Worm (Caenorhabditis elegans) whole organism, L4 larva: ENCODE measurements around the gene efn-3.

Experiments
- D1046.2 ChIP-seq: fragments of 200-800 bp; sonication (Bioruptor generic); IDR thresholded peaks from 2 replicates; pipeline ENCODE4 v1.3.6; 2022; ENCODE audit warnings: missing genetic modification characterization, missing compliant biosample characterization
- F10B5.3 ChIP-seq: sonication (generic microtip); optimal IDR thresholded peaks from 2 replicates; lab custom pipeline; 2016; ENCODE audit warnings: mild to moderate bottlenecking, missing genetic modification characterization, missing compliant biosample characterization
- F26F4.8 ChIP-seq: fragments of 200-800 bp; sonication (Bioruptor generic); conservative IDR thresholded peaks from 2 replicates; pipeline ENCODE4 v1.3.6; 2022; ENCODE audit warnings: missing genetic modification characterization, missing compliant biosample characterization
- R02D3.7 ChIP-seq: fragments of 150-350 bp; sonication (generic microtip); optimal IDR thresholded peaks from 3 replicates; lab custom pipeline; 2014; ENCODE audit warnings: missing biosample characterization, missing genetic modification characterization
- ZK337.2 ChIP-seq: fragments of 200-800 bp; sonication (Bioruptor generic); IDR thresholded peaks from 2 replicates; pipeline ENCODE4 v1.3.6; 2022; ENCODE audit warnings: missing genetic modification reagents, missing genetic modification characterization, missing compliant biosample characterization
- aha-1 ChIP-seq: fragments of 150-350 bp; peaks from one replicate; lab custom pipeline; 2014; ENCODE audit warnings: missing biosample characterization, missing genetic modification characterization
- aly-2 ChIP-seq: sonication (generic microtip); optimal IDR thresholded peaks from 2 replicates; lab custom pipeline; 2018; ENCODE audit warnings: missing biosample characterization, missing genetic modification characterization
- ama-1 ChIP-seq: fragments of 150-350 bp; optimal IDR thresholded peaks from 2 replicates; lab custom pipeline; 2014; ENCODE audit warnings: inconsistent platforms, mixed read lengths
- arid-1 ChIP-seq: fragments of 200-800 bp; sonication (Bioruptor generic); conservative IDR thresholded peaks from 2 replicates; pipeline ENCODE4 v1.3.6; 2022; ENCODE audit warnings: missing genetic modification reagents, missing genetic modification characterization, missing compliant biosample characterization
- ces-1 ChIP-seq: fragments of 150-350 bp; sonication (generic microtip); optimal IDR thresholded peaks from 4 replicates; lab custom pipeline; 2014; ENCODE audit warnings: missing biosample characterization, missing genetic modification reagents, missing genetic modification characterization
- cey-2 ChIP-seq: sonication (generic microtip); optimal IDR thresholded peaks from 3 replicates; lab custom pipeline; 2017; ENCODE audit warnings: missing genetic modification characterization, mild to moderate bottlenecking, missing compliant biosample characterization, antibody characterized with exemption, borderline replicate concordance; ENCODE audit not compliant: insufficient read depth
- daf-12 ChIP-seq: fragments of 150-350 bp; optimal IDR thresholded peaks from 2 replicates; lab custom pipeline; 2014; ENCODE audit warnings: missing biosample characterization, missing genetic modification reagents, missing genetic modification characterization
- daf-16 ChIP-seq, 3 experiments: sonication (generic microtip); optimal IDR thresholded peaks; 2 replicates each; lab custom pipeline; 2016 to 2017; ENCODE audit warnings: missing genetic modification characterization in 3 of 3, missing genetic modification reagents in 3 of 3, mild to moderate bottlenecking in 2 of 3, missing compliant biosample characterization in 2 of 3, missing biosample characterization in 1 of 3, moderate library complexity in 1 of 3
- dmd-8 ChIP-seq: fragments of 200-800 bp; sonication (Bioruptor generic); IDR thresholded peaks from 2 replicates; pipeline ENCODE4 v1.3.6; 2022; ENCODE audit warnings: missing genetic modification characterization, missing compliant biosample characterization
- dmd-9 ChIP-seq: fragments of 200-800 bp; sonication (Bioruptor generic); IDR thresholded peaks from 2 replicates; pipeline ENCODE4 v1.3.6; 2022; ENCODE audit warnings: missing genetic modification reagents, missing genetic modification characterization, missing compliant biosample characterization
- dpl-1 ChIP-seq: fragments of 150-350 bp; optimal IDR thresholded peaks from 2 replicates; lab custom pipeline; 2014; ENCODE audit warnings: missing biosample characterization, missing genetic modification reagents, missing genetic modification characterization
- egl-43 ChIP-seq: fragments of 200-800 bp; sonication (Bioruptor generic); IDR thresholded peaks from 2 replicates; pipeline ENCODE4 v1.3.6; 2022; ENCODE audit warnings: missing genetic modification reagents, missing genetic modification characterization, missing compliant biosample characterization
- fos-1 ChIP-seq: fragments of 150-350 bp; optimal IDR thresholded peaks from 2 replicates; lab custom pipeline; 2014; ENCODE audit warnings: missing biosample characterization, missing genetic modification characterization
- hlh-11 ChIP-seq: fragments of 200-800 bp; sonication (Bioruptor generic); optimal IDR thresholded peaks from 2 replicates; lab custom pipeline; 2018; ENCODE audit warnings: mild to moderate bottlenecking, missing genetic modification characterization, missing compliant biosample characterization
- hlh-30 ChIP-seq: sonication (generic microtip); optimal IDR thresholded peaks from 2 replicates; lab custom pipeline; 2017; ENCODE audit warnings: antibody characterized with exemption, mild to moderate bottlenecking, missing genetic modification characterization, missing compliant biosample characterization; ENCODE audit not compliant: insufficient read depth
- hmg-1.1 ChIP-seq: fragments of 200-800 bp; sonication (Bioruptor generic); IDR thresholded peaks from 2 replicates; pipeline ENCODE4 v1.3.6; 2022; ENCODE audit warnings: missing genetic modification reagents, missing genetic modification characterization, missing compliant biosample characterization
- lim-7 ChIP-seq: fragments of 200-800 bp; sonication (Bioruptor generic); IDR thresholded peaks from 2 replicates; pipeline ENCODE4 v1.3.6; 2022; ENCODE audit warnings: missing genetic modification characterization, missing compliant biosample characterization
- lin-15B ChIP-seq: fragments of 150-350 bp; sonication (generic microtip); optimal IDR thresholded peaks from 3 replicates; lab custom pipeline; 2014; ENCODE audit warnings: missing biosample characterization, missing genetic modification characterization
- lin-29 ChIP-seq: fragments of 200-800 bp; sonication (Bioruptor generic); IDR thresholded peaks from 2 replicates; pipeline ENCODE4 v1.3.6; 2022; ENCODE audit warnings: missing genetic modification reagents, missing genetic modification characterization, missing compliant biosample characterization
- lin-38 ChIP-seq: fragments of 200-800 bp; sonication (Bioruptor generic); IDR thresholded peaks from 2 replicates; pipeline ENCODE4 v1.3.6; 2022; ENCODE audit warnings: missing genetic modification reagents, missing genetic modification characterization, missing compliant biosample characterization
- madf-5 ChIP-seq, 2 experiments: fragments of 200-800 bp; sonication (Bioruptor generic); IDR thresholded peaks; 2 replicates each; pipeline ENCODE4 v1.3.6; 2022; ENCODE audit warnings: missing compliant biosample characterization in 2 of 2, missing genetic modification characterization in 2 of 2
- madf-9 ChIP-seq: fragments of 200-800 bp; sonication (Bioruptor generic); conservative IDR thresholded peaks from 2 replicates; pipeline ENCODE4 v1.3.6; 2022; ENCODE audit warnings: missing genetic modification reagents, missing genetic modification characterization, missing compliant biosample characterization
- mep-1 ChIP-seq: fragments of 150-350 bp; sonication (generic microtip); optimal IDR thresholded peaks from 3 replicates; lab custom pipeline; 2014; ENCODE audit warnings: missing biosample characterization, missing genetic modification characterization
- mxl-2 ChIP-seq: fragments of 200-800 bp; sonication (Bioruptor generic); conservative IDR thresholded peaks from 2 replicates; pipeline ENCODE4 v1.3.6; 2022; ENCODE audit warnings: missing genetic modification reagents, missing genetic modification characterization, missing compliant biosample characterization
- mxl-3 ChIP-seq: fragments of 200-800 bp; sonication (Bioruptor generic); optimal IDR thresholded peaks from 2 replicates; lab custom pipeline; 2018; ENCODE audit warnings: mild to moderate bottlenecking, missing genetic modification characterization, missing compliant biosample characterization
- nhr-102 ChIP-seq: sonication (generic microtip); optimal IDR thresholded peaks from 2 replicates; lab custom pipeline; 2016; ENCODE audit warnings: mild to moderate bottlenecking, missing genetic modification characterization, moderate library complexity, missing compliant biosample characterization
- nhr-25 ChIP-seq: sonication (generic microtip); optimal IDR thresholded peaks from 2 replicates; lab custom pipeline; 2017; ENCODE audit warnings: missing genetic modification characterization, mild to moderate bottlenecking, missing compliant biosample characterization, antibody characterized with exemption, moderate library complexity, borderline replicate concordance; ENCODE audit not compliant: insufficient read depth
- nhr-28 ChIP-seq: fragments of 150-350 bp; optimal IDR thresholded peaks from 2 replicates; lab custom pipeline; 2014; ENCODE audit warnings: missing biosample characterization, missing genetic modification characterization
- nhr-42 ChIP-seq: fragments of 200-800 bp; sonication (Bioruptor generic); IDR thresholded peaks from 2 replicates; pipeline ENCODE4 v1.3.6; 2022; ENCODE audit warnings: missing genetic modification characterization, missing compliant biosample characterization
- nhr-6 ChIP-seq: fragments of 150-350 bp; optimal IDR thresholded peaks from 2 replicates; lab custom pipeline; 2014; ENCODE audit warnings: missing biosample characterization, missing genetic modification characterization
- nhr-77 ChIP-seq: fragments of 150-350 bp; optimal IDR thresholded peaks from 2 replicates; lab custom pipeline; 2014; ENCODE audit warnings: missing biosample characterization, missing genetic modification characterization
- pha-4 ChIP-seq, 2 experiments: fragments of 150-350 bp in 1 of 2; fragments of 200-800 bp in 1 of 2; sonication (Bioruptor generic) in 1 of 2; IDR thresholded peaks in 1 of 2; optimal IDR thresholded peaks in 1 of 2; 2 replicates each; pipeline versions ENCODE4 v1.3.6 to Lab custom; 2014 to 2022; ENCODE audit warnings: missing genetic modification characterization in 2 of 2, missing genetic modification reagents in 2 of 2, missing biosample characterization in 1 of 2, missing compliant biosample characterization in 1 of 2
- pqm-1 ChIP-seq: sonication (generic microtip); optimal IDR thresholded peaks from 2 replicates; lab custom pipeline; 2017; ENCODE audit warnings: missing biosample characterization, missing genetic modification characterization
- saeg-2 ChIP-seq: fragments of 200-800 bp; sonication (Bioruptor generic); IDR thresholded peaks from 2 replicates; pipeline ENCODE4 v1.3.6; 2022; ENCODE audit warnings: missing genetic modification reagents, missing genetic modification characterization, missing compliant biosample characterization
- sdz-12 ChIP-seq: fragments of 200-800 bp; sonication (Bioruptor generic); optimal IDR thresholded peaks from 2 replicates; lab custom pipeline; 2018; ENCODE audit warnings: mild to moderate bottlenecking, missing genetic modification characterization, missing compliant biosample characterization
- set-16 ChIP-seq: fragments of 200-800 bp; sonication (Bioruptor generic); IDR thresholded peaks from 2 replicates; pipeline ENCODE4 v1.3.6; 2022; ENCODE audit warnings: missing genetic modification reagents, missing genetic modification characterization, missing compliant biosample characterization
- skn-1 ChIP-seq: fragments of 150-350 bp; optimal IDR thresholded peaks from 2 replicates; lab custom pipeline; 2014; ENCODE audit warnings: missing biosample characterization, missing genetic modification characterization
- snpc-1.2 ChIP-seq: fragments of 200-800 bp; sonication (Bioruptor generic); IDR thresholded peaks from 2 replicates; pipeline ENCODE4 v1.3.6; 2022; ENCODE audit warnings: missing genetic modification reagents, missing genetic modification characterization, missing compliant biosample characterization
- spr-1 ChIP-seq: sonication (generic microtip); optimal IDR thresholded peaks from 2 replicates; lab custom pipeline; 2016; ENCODE audit warnings: mild to moderate bottlenecking, missing genetic modification characterization, missing compliant biosample characterization
- tra-1 ChIP-seq: fragments of 200-800 bp; sonication (Bioruptor generic); IDR thresholded peaks from 2 replicates; pipeline ENCODE4 v1.3.6; 2022; ENCODE audit warnings: missing genetic modification reagents, missing genetic modification characterization, missing compliant biosample characterization
- unc-130 ChIP-seq: sonication (generic microtip); optimal IDR thresholded peaks from 2 replicates; lab custom pipeline; 2016; ENCODE audit warnings: missing genetic modification reagents, missing genetic modification characterization, missing compliant biosample characterization
- zfp-3 ChIP-seq: fragments of 200-800 bp; sonication (Bioruptor generic); conservative IDR thresholded peaks from 2 replicates; pipeline ENCODE4 v1.3.6; 2022; ENCODE audit warnings: missing genetic modification reagents, missing genetic modification characterization, missing compliant biosample characterization

Gene efn-3

DNA sequence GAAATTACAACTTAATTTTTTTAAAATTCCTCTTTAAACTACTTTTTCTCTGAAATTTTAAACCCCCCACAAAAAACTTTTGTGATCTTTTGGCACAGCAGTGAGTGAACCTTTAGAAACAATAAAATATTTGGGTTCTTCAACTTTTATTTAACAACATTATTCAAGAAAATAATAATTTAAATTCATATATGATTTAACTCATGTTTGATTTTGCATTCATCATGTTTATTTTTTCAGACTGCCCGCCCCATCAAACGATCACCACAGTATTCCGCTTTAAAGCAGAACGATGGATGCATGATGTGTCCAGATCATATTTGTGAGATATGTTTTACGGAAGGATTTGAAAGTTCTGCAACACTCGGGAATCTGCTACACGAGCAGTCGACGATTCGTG is 30.8 kb downstream of the efn-3 start, which contains the start of gene set-8:
set-8 (plus strand) TSS at position 301 of the 400 bp plus-strand sequence.
- no peak for TF ChIP-seq nhr-77 (tag; lab: Kevin White, UChicago)
- no peak for TF ChIP-seq dmd-8 (GFP tag; lab: Robert Waterston, UW)
- TF ChIP-seq lin-15B (tag; lab: Kevin White, UChicago), result no peak
- no peak for TF ChIP-seq set-16 (GFP tag; lab: Robert Waterston, UW)
- TF ChIP-seq daf-12 (tag; lab: Kevin White, UChicago), result no peak
- no peak for TF ChIP-seq lin-38 (GFP tag; lab: Robert Waterston, UW)
- no peak for TF ChIP-seq D1046.2 (GFP tag; lab: Robert Waterston, UW)
- TF ChIP-seq pha-4 (GFP tag; IDR thresholded peaks at IDR 0.05; lab: Robert Waterston, UW), result no peak
- no peak for TF ChIP-seq pha-4 (tag; optimal IDR thresholded peaks at IDR 0.05; lab: Kevin White, UChicago)
- no peak for TF ChIP-seq egl-43 (GFP tag; lab: Robert Waterston, UW)
- no peak for TF ChIP-seq skn-1
- no peak for TF ChIP-seq ZK337.2
- no peak for TF ChIP-seq lim-7 (GFP tag; lab: Robert Waterston, UW)
- TF ChIP-seq nhr-102 (tag; lab: Kevin White, UChicago), result no peak
- TF ChIP-seq mxl-3 (GFP tag; lab: Kevin White, UChicago), result no peak
- TF ChIP-seq dpl-1 (GFP tag; lab: Kevin White, UChicago), result no peak
- TF ChIP-seq nhr-25 (tag; lab: Kevin White, UChicago), result no peak

DNA sequence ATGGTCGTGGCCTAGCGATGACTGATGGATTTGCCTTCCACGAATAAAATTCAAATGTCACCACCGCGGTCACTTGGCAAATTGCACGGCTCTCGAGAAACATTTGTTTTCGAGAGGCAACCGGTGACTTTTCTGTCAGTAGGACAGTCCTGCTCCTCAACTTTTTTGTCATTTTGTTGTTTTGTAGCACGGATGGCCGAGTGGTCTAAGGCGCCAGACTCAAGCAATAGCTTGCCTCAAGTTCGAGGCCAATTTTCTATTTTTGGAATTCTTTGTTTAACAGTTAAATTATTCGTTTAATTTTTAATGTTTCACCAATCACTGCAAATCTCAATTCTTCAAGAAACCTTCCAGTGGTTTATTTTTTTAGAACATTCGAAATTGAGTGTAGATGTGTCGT is 33.0 kb downstream of the efn-3 start:
- 0 out of 2 replicates have a peak, but pooled peaks have one; percentile 37 for TF ChIP-seq egl-43 (GFP tag; lab: Robert Waterston, UW)
- no peak for TF ChIP-seq dmd-9
- TF ChIP-seq pha-4 (GFP tag; IDR thresholded peaks at IDR 0.05; lab: Robert Waterston, UW), result no peak; the same call in 1 of the 2 replicates
- no peak for TF ChIP-seq pha-4 (tag; optimal IDR thresholded peaks at IDR 0.05; lab: Kevin White, UChicago)
- no peak for TF ChIP-seq F10B5.3 (tag; lab: Kevin White, UChicago)
- TF ChIP-seq hmg-1.1 (GFP tag; lab: Robert Waterston, UW), result no peak
- TF ChIP-seq nhr-42 (GFP tag; lab: Robert Waterston, UW), result no peak
- TF ChIP-seq hlh-11 (tag; lab: Kevin White, UChicago), result no peak
- TF ChIP-seq mxl-2 (GFP tag; lab: Robert Waterston, UW), result no peak
- no peak for TF ChIP-seq zfp-3 (GFP tag; lab: Robert Waterston, UW)
- TF ChIP-seq unc-130 (GFP tag; lab: Kevin White, UChicago), result no peak
- no peak for TF ChIP-seq aly-2
- TF ChIP-seq spr-1 (tag; lab: Kevin White, UChicago), result no peak
- TF ChIP-seq D1046.2 (GFP tag; lab: Robert Waterston, UW), result no peak
- no peak for TF ChIP-seq saeg-2
- no peak for TF ChIP-seq madf-9
- TF ChIP-seq nhr-77 (tag; lab: Kevin White, UChicago), result no peak
- peak; percentile 94 for TF ChIP-seq aha-1
- TF ChIP-seq nhr-28 (tag; lab: Kevin White, UChicago), result no peak
- no peak for TF ChIP-seq lin-29
- TF ChIP-seq hlh-30 (tag; lab: Kevin White, UChicago), result no peak
- no peak for TF ChIP-seq nhr-25 (tag; lab: Kevin White, UChicago)
- no peak for TF ChIP-seq R02D3.7
- TF ChIP-seq nhr-6 (tag; lab: Kevin White, UChicago), result no peak
- 0 out of 4 replicates have a peak, but pooled peaks of 1 of the 2 experiments have one; percentile 28 for TF ChIP-seq madf-5 (GFP tag; IDR thresholded peaks at IDR 0.05; lab: Robert Waterston, UW)
- peak; percentile 65 for TF ChIP-seq lim-7 (GFP tag; lab: Robert Waterston, UW)
- TF ChIP-seq skn-1, result no peak
- TF ChIP-seq mep-1 (tag; lab: Kevin White, UChicago), result no peak
- no peak for TF ChIP-seq cey-2 (tag; lab: Kevin White, UChicago)
- TF ChIP-seq arid-1 (GFP tag; lab: Robert Waterston, UW), result no peak
- no peak for TF ChIP-seq F26F4.8 (GFP tag; lab: Robert Waterston, UW)
- no peak for TF ChIP-seq ces-1 (GFP tag; lab: Kevin White, UChicago)
- no peak for TF ChIP-seq pqm-1
- TF ChIP-seq lin-38 (GFP tag; lab: Robert Waterston, UW), result peak; percentile 41; the same call in 1 of the 2 replicates
- no peak for TF ChIP-seq sdz-12
- no peak for TF ChIP-seq snpc-1.2 (GFP tag; lab: Robert Waterston, UW)
- TF ChIP-seq daf-16 (GFP tag; optimal IDR thresholded peaks at IDR 0.05; lab: Kevin White, UChicago), result no peak
- TF ChIP-seq daf-16 (tag; optimal IDR thresholded peaks at IDR 0.05; lab: Kevin White, UChicago), result peak; percentile 35
- no peak for TF ChIP-seq ama-1 (lab: Kevin White, UChicago)
- TF ChIP-seq tra-1 (GFP tag; lab: Robert Waterston, UW), result no peak
- no peak for TF ChIP-seq fos-1 (tag; lab: Kevin White, UChicago)
